Fruit fly (Drosophila melanogaster): ENCODE data around the gene scramb2.

DNA sequence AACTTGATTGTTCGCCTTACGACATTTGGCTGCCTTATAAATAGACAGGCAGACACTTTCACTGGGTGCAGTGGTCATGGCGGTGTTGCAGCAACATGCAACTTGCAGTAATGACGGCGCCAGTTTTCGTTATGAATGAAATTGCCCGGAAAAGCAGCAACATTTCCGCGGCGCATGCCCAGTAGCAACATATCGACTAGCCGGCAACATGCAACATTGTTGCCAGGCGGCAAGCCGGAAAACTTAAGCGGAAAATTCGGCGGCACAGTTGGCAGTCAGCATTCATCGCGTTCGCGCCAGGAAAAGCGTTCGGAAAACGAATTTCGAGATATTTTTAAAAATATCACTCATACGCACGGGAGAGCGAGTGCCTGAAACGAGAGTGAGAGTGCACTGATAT lies 45.2 kb downstream of the scramb2 start, which contains the start of gene FMRFaR:
- TF ChIP-seq CG8478 (optimal IDR thresholded peaks at IDR 0.05) (no peak), CTCF (optimal IDR thresholded peaks at IDR 0.05) (no peak)
